Worm (Caenorhabditis elegans): ENCODE measurements around the gene col-88.

Gene col-88

DNA sequence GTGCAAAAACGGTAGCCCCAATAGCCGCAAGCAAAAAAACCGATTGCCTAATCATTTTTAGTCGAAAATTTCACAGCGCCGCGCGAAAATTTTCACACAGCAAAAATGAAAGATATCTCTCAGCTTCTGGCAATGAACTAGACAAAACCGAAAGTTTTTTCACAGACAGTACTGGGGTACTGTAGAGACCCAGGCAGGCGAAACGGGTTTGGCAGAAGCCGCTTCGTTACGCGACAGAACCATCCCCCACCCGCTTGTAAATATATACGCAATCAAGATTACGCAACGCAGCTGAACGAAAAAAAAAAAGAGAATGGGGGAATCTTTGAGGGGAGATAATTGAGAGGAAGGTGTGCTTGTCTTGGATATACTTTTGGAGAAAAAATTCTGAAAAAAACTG lies 21.4 kb upstream of the col-88 start, which contains the start of gene H10E21.4:
H10E21.4 (minus strand) TSS at position 167 of the 400 bp plus-strand sequence.
- TF ChIP-seq C08G9.2 (tag; optimal IDR thresholded peaks at IDR 0.05) (no peak), F13H6.1 (tag; optimal IDR thresholded peaks at IDR 0.05) (no peak), ceh-14 (tag; optimal IDR thresholded peaks at IDR 0.05) (no peak), ttx-3 (tag; optimal IDR thresholded peaks at IDR 0.05) (no peak), hlh-6 (tag; optimal IDR thresholded peaks at IDR 0.05) (no peak), npax-4 (tag; optimal IDR thresholded peaks at IDR 0.05) (no peak)

DNA sequence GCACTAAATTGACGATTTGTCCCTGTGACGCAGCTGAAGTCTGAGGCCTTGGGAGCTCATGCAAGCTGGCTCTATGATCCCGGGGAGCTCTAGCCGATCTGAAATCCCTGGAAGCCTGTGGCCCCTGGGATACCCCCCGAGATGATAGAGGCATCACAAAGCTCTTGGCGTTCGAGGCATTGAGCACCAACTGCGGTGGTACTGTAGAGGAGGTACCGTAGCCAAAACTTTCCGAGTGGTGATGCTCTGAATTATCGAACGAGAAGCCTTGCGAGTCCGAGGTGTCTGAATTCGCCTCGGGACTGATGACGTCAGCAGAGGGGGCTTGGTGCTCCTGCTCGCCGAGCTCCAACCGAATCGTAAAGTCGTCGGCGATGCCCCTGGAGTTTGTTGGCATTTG lies 19.6 kb upstream of the col-88 start:
- TF ChIP-seq sox-2 (GFP tag; IDR thresholded peaks at IDR 0.05) (no peak), elt-4 (tag; optimal IDR thresholded peaks at IDR 0.05) (peak; percentile 62)

ce11 chrIII:23862-24261 lies 17.0 kb upstream of the col-88 start, which contains the start of gene H10E21.5:
Gene H10E21.5 (minus strand): TSS chrIII:23962.
- TF ChIP-seq K02D7.2 (tag; optimal IDR thresholded peaks at IDR 0.05) = no peak
- no peak for TF ChIP-seq odd-2 (tag; optimal IDR thresholded peaks at IDR 0.05)
- no peak for TF ChIP-seq pag-3 (tag; optimal IDR thresholded peaks at IDR 0.05; ENCODE audit: borderline replicate concordance)

DNA sequence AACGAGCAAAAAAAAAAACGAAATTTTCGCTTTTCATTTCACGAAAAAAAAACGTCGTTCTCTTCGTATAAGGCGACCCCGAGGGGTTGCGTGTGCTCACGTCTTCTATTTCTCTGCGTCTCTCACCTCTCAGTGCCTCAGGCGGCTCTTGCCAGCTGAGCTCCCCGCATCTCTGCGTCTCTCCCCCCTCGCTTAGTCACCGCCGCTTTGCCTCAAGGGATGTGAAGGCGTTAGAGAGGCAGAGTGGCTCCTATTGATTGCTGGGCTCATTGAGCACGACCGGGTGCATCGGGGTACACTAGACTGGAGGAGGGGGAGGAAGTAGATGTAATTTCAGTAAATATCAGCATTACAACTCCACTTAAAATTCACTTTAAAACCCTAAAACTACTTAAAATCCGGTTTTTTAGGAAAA lies 15.3 kb upstream of the col-88 start:
- TF ChIP-seq unc-86 (tag; optimal IDR thresholded peaks at IDR 0.05) (no peak), ref-2 (tag; optimal IDR thresholded peaks at IDR 0.05) (peak; percentile 17), tbx-2 (tag; optimal IDR thresholded peaks at IDR 0.05) (peak; percentile 62), pros-1 (tag; optimal IDR thresholded peaks at IDR 0.05) (no peak), ceh-34 (tag; optimal IDR thresholded peaks at IDR 0.05) (peak; percentile 69), unc-55 (GFP tag; optimal IDR thresholded peaks at IDR 0.05) (peak; percentile 38), ceh-18 (tag; optimal IDR thresholded peaks at IDR 0.05) (peak; percentile 31), ceh-31 (tag; optimal IDR thresholded peaks at IDR 0.05) (peak; percentile 70), hlh-8 (tag; optimal IDR thresholded peaks at IDR 0.05) (no peak), lim-6 (tag; optimal IDR thresholded peaks at IDR 0.05) (no peak), C08G9.2 (tag; optimal IDR thresholded peaks at IDR 0.05) (peak; percentile 46), hlh-30 (tag; optimal IDR thresholded peaks at IDR 0.05; ENCODE audit: insufficient read depth) (peak; percentile 77), ceh-19 (GFP tag; optimal IDR thresholded peaks at IDR 0.05) (peak; percentile 48), ceh-48 (tag; optimal IDR thresholded peaks at IDR 0.05) (peak; percentile 67), ceh-14 (tag; optimal IDR thresholded peaks at IDR 0.05) (peak; percentile 26), syd-9 (tag; optimal IDR thresholded peaks at IDR 0.05) (peak; percentile 7), nfya-1 (tag; optimal IDR thresholded peaks at IDR 0.05) (peak; percentile 84), sdc-2 (tag; optimal IDR thresholded peaks at IDR 0.05) (no peak), unc-3 (GFP tag; conservative IDR thresholded peaks at IDR 0.05) (no peak), unc-3 (tag; optimal IDR thresholded peaks at IDR 0.05) (peak; percentile 43), dmd-4 (tag; optimal IDR thresholded peaks at IDR 0.05; ENCODE audit: borderline replicate concordance) (peak; percentile 20), unc-42 (tag; optimal IDR thresholded peaks at IDR 0.05) (peak; percentile 69)

DNA sequence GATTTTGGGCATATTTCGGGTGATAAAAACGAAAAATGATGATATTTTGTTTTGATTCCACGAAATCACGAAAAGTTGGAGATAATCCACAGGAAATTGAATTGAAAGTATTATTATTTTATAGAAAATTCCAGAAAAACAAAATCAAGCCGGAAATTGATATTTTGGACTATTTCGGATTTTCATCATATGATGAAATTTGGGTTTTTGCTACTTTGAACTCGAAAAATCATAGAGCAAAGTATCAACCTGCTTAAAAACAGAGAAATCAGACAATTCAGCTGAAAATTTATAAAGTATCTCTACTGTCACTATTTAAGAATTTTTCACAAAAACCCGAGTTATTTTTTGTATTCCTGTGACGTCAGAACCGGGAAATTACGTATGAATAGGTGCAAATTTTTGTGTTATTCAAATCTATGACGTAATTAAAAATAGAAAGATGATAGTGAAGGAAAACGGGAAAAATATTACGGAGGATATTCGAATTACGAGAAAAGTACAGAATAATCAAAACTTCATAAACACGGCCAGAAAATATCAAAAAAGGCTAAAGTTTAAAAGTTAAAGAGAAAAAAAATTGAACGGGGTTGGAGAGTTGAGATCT lies 13.4 kb upstream of the col-88 start:
- no peak for TF ChIP-seq npax-4 (tag; optimal IDR thresholded peaks at IDR 0.05)
- TF ChIP-seq F13H6.1 (tag; optimal IDR thresholded peaks at IDR 0.05) = no peak
- TF ChIP-seq hlh-13 (GFP tag; optimal IDR thresholded peaks at IDR 0.05) = no peak
- TF ChIP-seq nfya-1 (tag; optimal IDR thresholded peaks at IDR 0.05) = no peak

ce11 chrIII:28841-29240 lies 12.0 kb upstream of the col-88 start:
- no peak for TF ChIP-seq che-1 (tag; optimal IDR thresholded peaks at IDR 0.05)

Measured in whole organism, late embryonic.